Fruit fly (Drosophila melanogaster) whole organism, embryonic: ENCODE results near the gene Frmd5.

ENCODE experiments used
- Adf1 ChIP-seq: fragments of 200-800 bp; sonication (Bioruptor generic); IDR thresholded peaks from 2 replicates; pipeline ENCODE4 v1.3.6; 2022; ENCODE audit warnings: missing biosample characterization, missing genetic modification characterization
- Aef1 ChIP-seq: fragments of 200-800 bp; sonication (Bioruptor generic); IDR thresholded peaks from 3 replicates; pipeline ENCODE4 v1.3.6; 2022; ENCODE audit warnings: missing biosample characterization, missing genetic modification characterization
- BEAF-32 ChIP-seq: fragments of 200-800 bp; sonication (Bioruptor generic); optimal IDR thresholded peaks from 3 replicates; lab custom pipeline; 2017; ENCODE audit warnings: missing biosample characterization, missing genetic modification characterization, mild to moderate bottlenecking, moderate library complexity, missing genetic modification reagents
- Bgb ChIP-seq: fragments of 200-800 bp; sonication (Bioruptor generic); IDR thresholded peaks from 2 replicates; pipeline ENCODE4 v1.3.6; 2022; ENCODE audit warnings: missing biosample characterization, missing genetic modification characterization; ENCODE audit not compliant: partially characterized antibody
- CG10209 ChIP-seq: fragments of 200-800 bp; sonication (Bioruptor generic); optimal IDR thresholded peaks from 3 replicates; lab custom pipeline; 2017; ENCODE audit warnings: missing biosample characterization, mild to moderate bottlenecking, missing genetic modification characterization, missing genetic modification reagents
- CG10267 ChIP-seq: fragments of 200-800 bp; sonication (Bioruptor generic); optimal IDR thresholded peaks from 2 replicates; lab custom pipeline; 2018; ENCODE audit warnings: missing biosample characterization, mild to moderate bottlenecking, missing genetic modification characterization, moderate library complexity
- CG10321 ChIP-seq: fragments of 200-800 bp; sonication (Bioruptor generic); IDR thresholded peaks from 2 replicates; pipeline ENCODE4 v1.3.6; 2022; ENCODE audit warnings: missing biosample characterization, missing genetic modification characterization
- CG10462 ChIP-seq: fragments of 200-800 bp; sonication (Bioruptor generic); optimal IDR thresholded peaks from 2 replicates; lab custom pipeline; 2016; ENCODE audit warnings: missing biosample characterization, missing genetic modification characterization
- CG10654 ChIP-seq: fragments of 200-800 bp; sonication (Bioruptor generic); optimal IDR thresholded peaks from 2 replicates; lab custom pipeline; 2016; ENCODE audit warnings: missing biosample characterization, missing genetic modification characterization
- CG13287 ChIP-seq: fragments of 200-800 bp; sonication (Bioruptor generic); IDR thresholded peaks from 2 replicates; pipeline ENCODE4 v1.3.6; 2022; ENCODE audit warnings: missing biosample characterization, missing genetic modification characterization; ENCODE audit not compliant: partially characterized antibody
- CG15514 ChIP-seq: fragments of 200-800 bp; sonication (Bioruptor generic); optimal IDR thresholded peaks from 3 replicates; lab custom pipeline; 2017; ENCODE audit warnings: missing biosample characterization, missing genetic modification characterization, mild to moderate bottlenecking, moderate library complexity, missing genetic modification reagents
- CG17361 ChIP-seq: fragments of 200-800 bp; sonication (Bioruptor generic); IDR thresholded peaks from 3 replicates; pipeline ENCODE4 v1.3.6; 2022; ENCODE audit warnings: missing biosample characterization, missing genetic modification characterization
- CG17385 ChIP-seq: fragments of 200-800 bp; sonication (Bioruptor generic); optimal IDR thresholded peaks from 3 replicates; lab custom pipeline; 2018; ENCODE audit warnings: missing biosample characterization, mild to moderate bottlenecking, missing genetic modification characterization
- CG3163 ChIP-seq: fragments of 200-800 bp; sonication (Bioruptor generic); optimal IDR thresholded peaks from 3 replicates; lab custom pipeline; 2016; ENCODE audit warnings: missing biosample characterization, missing genetic modification characterization
- CG34224 ChIP-seq: fragments of 200-800 bp; sonication (Bioruptor generic); IDR thresholded peaks from 3 replicates; pipeline ENCODE4 v1.3.6; 2022; ENCODE audit warnings: missing biosample characterization, missing genetic modification characterization; ENCODE audit not compliant: partially characterized antibody
- CG34376 ChIP-seq: fragments of 200-800 bp; sonication (Bioruptor generic); optimal IDR thresholded peaks from 2 replicates; lab custom pipeline; 2018; ENCODE audit warnings: missing biosample characterization, mild to moderate bottlenecking, missing genetic modification characterization
- CG3838 ChIP-seq: fragments of 200-800 bp; sonication (Bioruptor generic); optimal IDR thresholded peaks from 3 replicates; lab custom pipeline; 2016; ENCODE audit warnings: missing biosample characterization, missing genetic modification characterization
- CG4360 ChIP-seq: fragments of 200-800 bp; sonication (Bioruptor generic); IDR thresholded peaks from 2 replicates; pipeline ENCODE4 v1.3.6; 2022; ENCODE audit warnings: missing biosample characterization, missing genetic modification characterization
- CG4404 ChIP-seq: fragments of 200-800 bp; sonication (Bioruptor generic); IDR thresholded peaks from 2 replicates; pipeline ENCODE4 v1.3.6; 2022; ENCODE audit warnings: missing biosample characterization, missing genetic modification characterization
- CG7963 ChIP-seq: fragments of 200-800 bp; sonication (Bioruptor generic); IDR thresholded peaks from 3 replicates; pipeline ENCODE4 v1.3.6; 2022; ENCODE audit warnings: missing biosample characterization, missing genetic modification characterization; ENCODE audit not compliant: partially characterized antibody
- CG8290 ChIP-seq, 3 experiments: fragments of 200-800 bp; sonication (Bioruptor generic); optimal IDR thresholded peaks; 2 replicates each; lab custom pipeline; 2016 to 2019; ENCODE audit warnings: missing biosample characterization in 3 of 3, missing genetic modification characterization in 3 of 3, mild to moderate bottlenecking in 2 of 3, moderate library complexity in 1 of 3
- CG9932 ChIP-seq: fragments of 200-800 bp; sonication (Bioruptor generic); IDR thresholded peaks from 2 replicates; pipeline ENCODE4 v1.3.6; 2022; ENCODE audit warnings: missing biosample characterization, missing genetic modification characterization
- D19B ChIP-seq: fragments of 200-800 bp; sonication (Bioruptor generic); optimal IDR thresholded peaks from 2 replicates; lab custom pipeline; 2017; ENCODE audit warnings: missing biosample characterization, mild to moderate bottlenecking, missing genetic modification characterization
- Dip2 ChIP-seq: fragments of 200-800 bp; sonication (Bioruptor generic); IDR thresholded peaks from 2 replicates; pipeline ENCODE4 v1.3.6; 2022; ENCODE audit warnings: missing biosample characterization, missing genetic modification characterization
- Dp ChIP-seq: fragments of 200-800 bp; sonication (Bioruptor generic); optimal IDR thresholded peaks from 2 replicates; lab custom pipeline; 2018; ENCODE audit warnings: missing biosample characterization, mild to moderate bottlenecking, missing genetic modification characterization, moderate library complexity
- Fer1 ChIP-seq: fragments of 200-800 bp; sonication (Bioruptor generic); optimal IDR thresholded peaks from 2 replicates; lab custom pipeline; 2017; ENCODE audit warnings: missing biosample characterization, mild to moderate bottlenecking, missing genetic modification characterization
- HmgD ChIP-seq: fragments of 200-800 bp; sonication (Bioruptor generic); optimal IDR thresholded peaks from 3 replicates; lab custom pipeline; 2016; ENCODE audit warnings: missing biosample characterization, missing genetic modification characterization
- Hr78 ChIP-seq, 2 experiments: fragments of 200-800 bp in 1 of 2; fragments of >200 bp in 1 of 2; sonication (Bioruptor generic) in 1 of 2; optimal IDR thresholded peaks; 2 replicates each; lab custom pipeline; 2017 to 2019; ENCODE audit warnings: missing biosample characterization in 2 of 2, missing genetic modification characterization in 2 of 2, mild to moderate bottlenecking in 1 of 2, moderate library complexity in 1 of 2
- Kr ChIP-seq: fragments of 200-800 bp; sonication (Bioruptor generic); optimal IDR thresholded peaks from 2 replicates; lab custom pipeline; 2017; ENCODE audit warnings: missing biosample characterization, mild to moderate bottlenecking, missing genetic modification characterization
- MESR4 ChIP-seq: fragments of 200-800 bp; sonication (Bioruptor generic); optimal IDR thresholded peaks from 2 replicates; lab custom pipeline; 2018; ENCODE audit warnings: missing biosample characterization, mild to moderate bottlenecking, missing genetic modification characterization, moderate library complexity
- Oli ChIP-seq: fragments of 200-800 bp; sonication (Bioruptor generic); optimal IDR thresholded peaks from 2 replicates; lab custom pipeline; 2018; ENCODE audit warnings: missing biosample characterization, mild to moderate bottlenecking, missing genetic modification characterization, moderate library complexity
- PHDP ChIP-seq: fragments of 200-800 bp; sonication (Bioruptor generic); optimal IDR thresholded peaks from 3 replicates; lab custom pipeline; 2018; ENCODE audit warnings: missing biosample characterization, mild to moderate bottlenecking, missing genetic modification characterization, moderate library complexity
- Side ChIP-seq: fragments of 200-800 bp; sonication (Bioruptor generic); optimal IDR thresholded peaks from 2 replicates; lab custom pipeline; 2016; ENCODE audit warnings: missing biosample characterization, missing genetic modification characterization
- br ChIP-seq: fragments of >200 bp; optimal IDR thresholded peaks from 2 replicates; lab custom pipeline; 2017
- bsh ChIP-seq, 2 experiments: fragments of 200-800 bp; sonication (Bioruptor generic); optimal IDR thresholded peaks; 2 replicates each; lab custom pipeline; 2017 to 2018; ENCODE audit warnings: mild to moderate bottlenecking in 2 of 2, missing biosample characterization in 2 of 2, missing genetic modification characterization in 2 of 2, moderate library complexity in 1 of 2
- chinmo ChIP-seq: fragments of 200-800 bp; sonication (Bioruptor generic); IDR thresholded peaks from 4 replicates; pipeline ENCODE4 v1.3.6; 2022; ENCODE audit warnings: missing biosample characterization, missing genetic modification characterization; ENCODE audit not compliant: partially characterized antibody
- chn ChIP-seq: fragments of 200-800 bp; sonication (Bioruptor generic); optimal IDR thresholded peaks from 2 replicates; lab custom pipeline; 2016; ENCODE audit warnings: missing biosample characterization, missing genetic modification characterization
- gfzf ChIP-seq: fragments of 200-800 bp; sonication (Bioruptor generic); optimal IDR thresholded peaks from 2 replicates; lab custom pipeline; 2016; ENCODE audit warnings: missing biosample characterization, mild to moderate bottlenecking, missing genetic modification characterization, moderate library complexity
- gt ChIP-seq: fragments of 200-800 bp; sonication (Bioruptor generic); IDR thresholded peaks from 2 replicates; pipeline ENCODE4 v1.3.6; 2022; ENCODE audit warnings: missing biosample characterization, missing genetic modification characterization
- hkb ChIP-seq, 2 experiments: fragments of 200-800 bp in 1 of 2; fragments of >200 bp in 1 of 2; sonication (Bioruptor generic) in 1 of 2; IDR thresholded peaks in 1 of 2; optimal IDR thresholded peaks in 1 of 2; 2 replicates each; pipeline versions ENCODE4 v1.3.6 to Lab custom; 2017 to 2022; ENCODE audit warnings: missing biosample characterization in 1 of 2, missing genetic modification characterization in 1 of 2
- pfk ChIP-seq: fragments of 200-800 bp; sonication (Bioruptor generic); optimal IDR thresholded peaks from 2 replicates; lab custom pipeline; 2018; ENCODE audit warnings: missing biosample characterization, mild to moderate bottlenecking, missing genetic modification characterization, moderate library complexity
- repo ChIP-seq: fragments of 200-800 bp; sonication (Bioruptor generic); optimal IDR thresholded peaks from 2 replicates; lab custom pipeline; 2016; ENCODE audit warnings: missing biosample characterization, missing genetic modification characterization
- row ChIP-seq: fragments of 200-800 bp; sonication (Bioruptor generic); IDR thresholded peaks from 3 replicates; pipeline ENCODE4 v1.3.6; 2022; ENCODE audit warnings: missing biosample characterization, missing genetic modification characterization
- sens-2 ChIP-seq: fragments of 200-800 bp; sonication (Bioruptor generic); IDR thresholded peaks from 2 replicates; pipeline ENCODE4 v1.3.6; 2022; ENCODE audit warnings: missing biosample characterization, missing genetic modification characterization
- so ChIP-seq: fragments of 200-800 bp; sonication (Bioruptor generic); IDR thresholded peaks from 3 replicates; pipeline ENCODE4 v1.3.6; 2022; ENCODE audit warnings: missing biosample characterization, missing genetic modification characterization
- tap ChIP-seq: fragments of 200-800 bp; optimal IDR thresholded peaks from 3 replicates; lab custom pipeline; 2019; ENCODE audit warnings: missing biosample characterization, mild to moderate bottlenecking, missing genetic modification characterization, moderate library complexity
- tgo ChIP-seq: fragments of 200-800 bp; sonication (Bioruptor generic); IDR thresholded peaks from 3 replicates; pipeline ENCODE4 v1.3.6; 2022; ENCODE audit warnings: missing biosample characterization, missing genetic modification characterization
- unpg ChIP-seq: fragments of 200-800 bp; sonication (Bioruptor generic); optimal IDR thresholded peaks from 3 replicates; lab custom pipeline; 2018; ENCODE audit warnings: missing biosample characterization, mild to moderate bottlenecking, missing genetic modification characterization, moderate library complexity

Gene Frmd5

dm6 chr2L:10362408-10363067 lies 18.3 kb downstream of the Frmd5 start, which contains the start of the genes Cand1 and pim (continued):
- peak; percentile 71; the same call in 2 of the 3 replicates for TF ChIP-seq CG34224
- peak; percentile 36; the same call in 1 of the 3 replicates for TF ChIP-seq CG7963 (GFP tag; lab: Robert Waterston, UW)
- peak; percentile 90 for TF ChIP-seq pfk
- TF ChIP-seq CG10267, result peak; percentile 54
- no peak for TF ChIP-seq D19B (GFP tag; lab: Kevin White, UChicago)
- TF ChIP-seq gt (GFP tag; lab: Robert Waterston, UW), result no peak
- TF ChIP-seq Kr (GFP tag; lab: Kevin White, UChicago), result no peak
- no peak for TF ChIP-seq CG10654
- TF ChIP-seq Oli (tag; lab: Kevin White, UChicago), result no peak
- no peak for TF ChIP-seq CG10462 (GFP tag; lab: Kevin White, UChicago)
- no peak for TF ChIP-seq CG4404 (GFP tag; lab: Robert Waterston, UW)
- TF ChIP-seq sens-2 (GFP tag; lab: Robert Waterston, UW), result no peak
- TF ChIP-seq HmgD (GFP tag; lab: Kevin White, UChicago), result no peak
- TF ChIP-seq chinmo (GFP tag; lab: Robert Waterston, UW), result 0 out of 4 replicates have a peak, but pooled peaks have one; percentile 38
- TF ChIP-seq tap (tag; lab: Kevin White, UChicago), result no peak
- TF ChIP-seq hkb (optimal IDR thresholded peaks at IDR 0.05; lab: Kevin White, UChicago), result no peak
- no peak for TF ChIP-seq hkb (GFP tag; IDR thresholded peaks at IDR 0.05; lab: Robert Waterston, UW)
- TF ChIP-seq CG3163 (GFP tag; lab: Kevin White, UChicago), result no peak
- no peak for TF ChIP-seq Dip2
- peak; percentile 77 for TF ChIP-seq BEAF-32 (GFP tag; lab: Kevin White, UChicago)
- no peak for TF ChIP-seq Adf1 (GFP tag; lab: Robert Waterston, UW)
- TF ChIP-seq CG15514 (GFP tag; lab: Kevin White, UChicago), result peak; percentile 38
- no peak for TF ChIP-seq Side (GFP tag; lab: Kevin White, UChicago)
- TF ChIP-seq CG8290 (GFP tag; optimal IDR thresholded peaks at IDR 0.05; lab: Kevin White, UChicago), result no peak
- TF ChIP-seq CG8290 (tag; optimal IDR thresholded peaks at IDR 0.05; lab: Kevin White, UChicago), result no peak
- TF ChIP-seq repo, result no peak
- TF ChIP-seq br (lab: Kevin White, UChicago), result no peak
- TF ChIP-seq chn (GFP tag; lab: Kevin White, UChicago), result no peak
- no peak for TF ChIP-seq CG17385 (GFP tag; lab: Kevin White, UChicago)
- TF ChIP-seq CG10321 (GFP tag; lab: Robert Waterston, UW), result no peak
- TF ChIP-seq CG4360 (GFP tag; lab: Robert Waterston, UW), result no peak
- TF ChIP-seq bsh (GFP tag; optimal IDR thresholded peaks at IDR 0.05; lab: Kevin White, UChicago), result no peak
- peak; percentile 8 for TF ChIP-seq PHDP (tag; lab: Kevin White, UChicago)
- TF ChIP-seq CG9932 (GFP tag; lab: Robert Waterston, UW), result peak; percentile 52; the same call in 1 of the 2 replicates
- TF ChIP-seq tgo (GFP tag; lab: Robert Waterston, UW), result no peak
- no peak for TF ChIP-seq Aef1 (GFP tag; lab: Robert Waterston, UW)
- TF ChIP-seq MESR4 (GFP tag; lab: Kevin White, UChicago), result peak; percentile 57
- no peak for TF ChIP-seq CG3838 (GFP tag; lab: Kevin White, UChicago)
- no peak for TF ChIP-seq so (GFP tag; lab: Robert Waterston, UW)
- no peak for TF ChIP-seq unpg
- TF ChIP-seq CG13287 (GFP tag; lab: Robert Waterston, UW), result peak; percentile 79
- TF ChIP-seq CG34376 (GFP tag; lab: Kevin White, UChicago), result no peak
- peak; percentile 78 for TF ChIP-seq row (GFP tag; lab: Robert Waterston, UW)
- TF ChIP-seq Hr78 (GFP tag; optimal IDR thresholded peaks at IDR 0.05; lab: Kevin White, UChicago), result no peak
- TF ChIP-seq CG10209 (GFP tag; lab: Kevin White, UChicago), result no peak
- TF ChIP-seq CG17361, result peak; percentile 48; the same call in 1 of the 3 replicates
- TF ChIP-seq Bgb, result peak; percentile 65
- TF ChIP-seq gfzf, result peak; percentile 78
- TF ChIP-seq Dp (GFP tag; lab: Kevin White, UChicago), result peak; percentile 77
- peak; percentile 3 for TF ChIP-seq Fer1
